Worm (Caenorhabditis elegans) whole organism, L4 larva: Measurements from ENCODE around the gene F43C11.12.
A peak's percentile ranks its signal among the peaks of the same experiment; 100 is the strongest.

ENCODE experiments used
- F26F4.8 ChIP-seq: fragments of 200-800 bp; sonication (Bioruptor generic); conservative IDR thresholded peaks from 2 replicates; pipeline ENCODE4 v1.3.6; 2022; ENCODE audit warnings: missing genetic modification characterization, missing compliant biosample characterization
- F37D6.2 ChIP-seq: sonication (generic microtip); optimal IDR thresholded peaks from 2 replicates; lab custom pipeline; 2016; ENCODE audit warnings: mild to moderate bottlenecking, missing genetic modification characterization, missing compliant biosample characterization
- Y5F2A.4 ChIP-seq: fragments of 200-800 bp; sonication (Bioruptor generic); optimal IDR thresholded peaks from 2 replicates; lab custom pipeline; 2018; ENCODE audit warnings: mild to moderate bottlenecking, missing genetic modification characterization, missing compliant biosample characterization
- ZK337.2 ChIP-seq: fragments of 200-800 bp; sonication (Bioruptor generic); IDR thresholded peaks from 2 replicates; pipeline ENCODE4 v1.3.6; 2022; ENCODE audit warnings: missing genetic modification reagents, missing genetic modification characterization, missing compliant biosample characterization
- ZK546.5 ChIP-seq, 2 experiments: sonication (generic microtip); optimal IDR thresholded peaks; 2 replicates each; lab custom pipeline; 2017; ENCODE audit warnings: missing biosample characterization in 2 of 2, missing genetic modification characterization in 2 of 2
- aha-1 ChIP-seq: fragments of 150-350 bp; peaks from one replicate; lab custom pipeline; 2014; ENCODE audit warnings: missing biosample characterization, missing genetic modification characterization
- arid-1 ChIP-seq: fragments of 200-800 bp; sonication (Bioruptor generic); conservative IDR thresholded peaks from 2 replicates; pipeline ENCODE4 v1.3.6; 2022; ENCODE audit warnings: missing genetic modification reagents, missing genetic modification characterization, missing compliant biosample characterization
- ceh-20 ChIP-seq: fragments of 200-800 bp; sonication (Bioruptor generic); IDR thresholded peaks from 2 replicates; pipeline ENCODE4 v1.3.6; 2022; ENCODE audit warnings: missing genetic modification reagents, missing genetic modification characterization, missing compliant biosample characterization
- ceh-82 ChIP-seq: sonication (generic microtip); optimal IDR thresholded peaks from 2 replicates; lab custom pipeline; 2017; ENCODE audit warnings: missing biosample characterization, missing genetic modification characterization
- ces-1 ChIP-seq: fragments of 150-350 bp; sonication (generic microtip); optimal IDR thresholded peaks from 4 replicates; lab custom pipeline; 2014; ENCODE audit warnings: missing biosample characterization, missing genetic modification reagents, missing genetic modification characterization
- daf-19 ChIP-seq: fragments of 200-800 bp; sonication (Bioruptor generic); conservative IDR thresholded peaks from 2 replicates; pipeline ENCODE4 v1.3.6; 2022; ENCODE audit warnings: missing genetic modification characterization, missing compliant biosample characterization
- egl-27 ChIP-seq: sonication (generic microtip); optimal IDR thresholded peaks from 3 replicates; lab custom pipeline; 2017; ENCODE audit warnings: missing biosample characterization, missing genetic modification reagents, missing genetic modification characterization
- fos-1 ChIP-seq: fragments of 150-350 bp; optimal IDR thresholded peaks from 2 replicates; lab custom pipeline; 2014; ENCODE audit warnings: missing biosample characterization, missing genetic modification characterization
- gei-8 ChIP-seq: fragments of 200-800 bp; sonication (Bioruptor generic); optimal IDR thresholded peaks from 2 replicates; lab custom pipeline; 2018; ENCODE audit warnings: mild to moderate bottlenecking, missing genetic modification characterization, missing compliant biosample characterization
- hlh-11 ChIP-seq: fragments of 200-800 bp; sonication (Bioruptor generic); optimal IDR thresholded peaks from 2 replicates; lab custom pipeline; 2018; ENCODE audit warnings: mild to moderate bottlenecking, missing genetic modification characterization, missing compliant biosample characterization
- hmg-1.1 ChIP-seq: fragments of 200-800 bp; sonication (Bioruptor generic); IDR thresholded peaks from 2 replicates; pipeline ENCODE4 v1.3.6; 2022; ENCODE audit warnings: missing genetic modification reagents, missing genetic modification characterization, missing compliant biosample characterization
- lin-1 ChIP-seq: fragments of 200-800 bp; sonication (Bioruptor generic); IDR thresholded peaks from 2 replicates; pipeline ENCODE4 v1.3.6; 2022; ENCODE audit warnings: missing genetic modification reagents, missing genetic modification characterization, missing compliant biosample characterization
- lir-3 ChIP-seq: sonication (generic microtip); optimal IDR thresholded peaks from 2 replicates; lab custom pipeline; 2016; ENCODE audit warnings: mild to moderate bottlenecking, missing genetic modification characterization, missing compliant biosample characterization
- lsy-2 ChIP-seq, 2 experiments: fragments of 150-350 bp in 1 of 2; sonication (generic microtip) in 1 of 2; optimal IDR thresholded peaks; 2 replicates each; lab custom pipeline; 2014 to 2017; ENCODE audit warnings: missing biosample characterization in 2 of 2, missing genetic modification characterization in 2 of 2
- madf-5 ChIP-seq, 2 experiments: fragments of 200-800 bp; sonication (Bioruptor generic); IDR thresholded peaks; 2 replicates each; pipeline ENCODE4 v1.3.6; 2022; ENCODE audit warnings: missing compliant biosample characterization in 2 of 2, missing genetic modification characterization in 2 of 2
- nhr-10 ChIP-seq: fragments of 150-350 bp; optimal IDR thresholded peaks from 2 replicates; lab custom pipeline; 2014; ENCODE audit warnings: missing biosample characterization, missing genetic modification characterization
- nhr-102 ChIP-seq: sonication (generic microtip); optimal IDR thresholded peaks from 2 replicates; lab custom pipeline; 2016; ENCODE audit warnings: mild to moderate bottlenecking, missing genetic modification characterization, moderate library complexity, missing compliant biosample characterization
- nhr-25 ChIP-seq: sonication (generic microtip); optimal IDR thresholded peaks from 2 replicates; lab custom pipeline; 2017; ENCODE audit warnings: missing genetic modification characterization, mild to moderate bottlenecking, missing compliant biosample characterization, antibody characterized with exemption, moderate library complexity, borderline replicate concordance; ENCODE audit not compliant: insufficient read depth
- nhr-28 ChIP-seq: fragments of 150-350 bp; optimal IDR thresholded peaks from 2 replicates; lab custom pipeline; 2014; ENCODE audit warnings: missing biosample characterization, missing genetic modification characterization
- nhr-42 ChIP-seq: fragments of 200-800 bp; sonication (Bioruptor generic); IDR thresholded peaks from 2 replicates; pipeline ENCODE4 v1.3.6; 2022; ENCODE audit warnings: missing genetic modification characterization, missing compliant biosample characterization
- nhr-77 ChIP-seq: fragments of 150-350 bp; optimal IDR thresholded peaks from 2 replicates; lab custom pipeline; 2014; ENCODE audit warnings: missing biosample characterization, missing genetic modification characterization
- php-3 ChIP-seq: fragments of 200-800 bp; sonication (Bioruptor generic); IDR thresholded peaks from 2 replicates; pipeline ENCODE4 v1.3.6; 2022; ENCODE audit warnings: missing genetic modification reagents, missing genetic modification characterization, missing compliant biosample characterization
- set-16 ChIP-seq: fragments of 200-800 bp; sonication (Bioruptor generic); IDR thresholded peaks from 2 replicates; pipeline ENCODE4 v1.3.6; 2022; ENCODE audit warnings: missing genetic modification reagents, missing genetic modification characterization, missing compliant biosample characterization
- snpc-1.2 ChIP-seq: fragments of 200-800 bp; sonication (Bioruptor generic); IDR thresholded peaks from 2 replicates; pipeline ENCODE4 v1.3.6; 2022; ENCODE audit warnings: missing genetic modification reagents, missing genetic modification characterization, missing compliant biosample characterization
- spr-3 ChIP-seq: fragments of 200-800 bp; sonication (Bioruptor generic); optimal IDR thresholded peaks from 2 replicates; lab custom pipeline; 2018; ENCODE audit warnings: mild to moderate bottlenecking, missing genetic modification characterization, missing compliant biosample characterization
- unc-39 ChIP-seq: sonication (generic microtip); optimal IDR thresholded peaks from 2 replicates; lab custom pipeline; 2017; ENCODE audit warnings: missing biosample characterization, missing genetic modification characterization
- unc-62 ChIP-seq, 3 experiments: fragments of 150-350 bp in 1 of 3; sonication (generic microtip); optimal IDR thresholded peaks in 2 of 3; peaks in 1 of 3; 1 replicate in 1 of 3; 2 replicates in 2 of 3; lab custom pipeline; 2014 to 2017; ENCODE audit warnings: missing biosample characterization in 3 of 3, missing genetic modification characterization in 3 of 3, missing genetic modification reagents in 3 of 3, missing genotype in 1 of 3
- zag-1 ChIP-seq: fragments of 150-350 bp; optimal IDR thresholded peaks from 2 replicates; lab custom pipeline; 2014; ENCODE audit warnings: missing biosample characterization, missing genetic modification characterization
- zfp-2 ChIP-seq: sonication (generic microtip); optimal IDR thresholded peaks from 2 replicates; lab custom pipeline; 2016; ENCODE audit warnings: mild to moderate bottlenecking, missing genetic modification characterization, missing compliant biosample characterization
- zip-11 ChIP-seq: fragments of 200-800 bp; sonication (Bioruptor generic); IDR thresholded peaks from 2 replicates; pipeline ENCODE4 v1.3.6; 2022; ENCODE audit warnings: missing genetic modification characterization, missing compliant biosample characterization

F43C11.12 gene

ce11 chrII:2411093-2411492, 44.6 kb upstream of the F43C11.12 start:
- TF ChIP-seq aha-1 (peak; percentile 82), lir-3 (tag; lab: Kevin White, UChicago) (no peak), set-16 (GFP tag; lab: Robert Waterston, UW) (peak; percentile 56; the same call in 1 of the 2 replicates), ceh-20 (GFP tag; lab: Robert Waterston, UW) (no peak), arid-1 (GFP tag; lab: Robert Waterston, UW) (no peak), madf-5 (GFP tag; IDR thresholded peaks at IDR 0.05; lab: Robert Waterston, UW) (0 out of 4 replicates have a peak, but pooled peaks of 1 of the 2 experiments have one; percentile 22), lin-1 (GFP tag; lab: Robert Waterston, UW) (no peak), unc-39 (no peak)

ce11 chrII:2403984-2404383, 37.5 kb upstream of the F43C11.12 start, which contains the start of gene F16G10.1:
Gene F16G10.1 (plus strand): TSS chrII:2404284.
- TF ChIP-seq zfp-2 (tag; lab: Kevin White, UChicago) (no peak), unc-62 (GFP tag; optimal IDR thresholded peaks at IDR 0.05 in 1 of 2; lab: Kevin White, UChicago) (peak in 1 of 2 experiments; percentile 52), unc-62 (tag; optimal IDR thresholded peaks at IDR 0.05; lab: Kevin White, UChicago) (no peak), nhr-42 (GFP tag; lab: Robert Waterston, UW) (no peak)

- TF ChIP-seq nhr-28 (peak; percentile 95), lir-3 (tag; lab: Kevin White, UChicago) (no peak), lsy-2 (tag; optimal IDR thresholded peaks at IDR 0.05; lab: Kevin White, UChicago) (no peak), ZK546.5 (tag; optimal IDR thresholded peaks at IDR 0.05; lab: Kevin White, UChicago) (no peak), egl-27 (no peak), aha-1 (peak; percentile 43)
These were observed 33.3 kb upstream of the F43C11.12 start for ce11 chrII:2399810-2400209.

ce11 chrII:2398884-2399283, 32.4 kb upstream of the F43C11.12 start, which contains the start of gene F16G10.14:
Gene F16G10.14 (minus strand): TSS chrII:2398984.
- TF ChIP-seq Y5F2A.4 (GFP tag; lab: Kevin White, UChicago) = no peak
- TF ChIP-seq nhr-10 (tag; lab: Kevin White, UChicago) = no peak
- TF ChIP-seq ceh-82 (tag; lab: Kevin White, UChicago) = no peak
- TF ChIP-seq snpc-1.2 (GFP tag; lab: Robert Waterston, UW) = no peak
- TF ChIP-seq nhr-25 (tag; lab: Kevin White, UChicago) = no peak
- TF ChIP-seq hmg-1.1 (GFP tag; lab: Robert Waterston, UW) = no peak
- no peak for TF ChIP-seq php-3 (GFP tag; lab: Robert Waterston, UW)
- no peak for TF ChIP-seq hlh-11 (tag; lab: Kevin White, UChicago)

- no peak for TF ChIP-seq lin-1 (GFP tag; lab: Robert Waterston, UW)
- no peak for TF ChIP-seq ces-1
- TF ChIP-seq ZK546.5 (tag; optimal IDR thresholded peaks at IDR 0.05; lab: Kevin White, UChicago) = no peak
- TF ChIP-seq fos-1 (tag; lab: Kevin White, UChicago) = no peak
- TF ChIP-seq snpc-1.2 (GFP tag; lab: Robert Waterston, UW) = no peak
- no peak for TF ChIP-seq nhr-77
- TF ChIP-seq F37D6.2 (tag; lab: Kevin White, UChicago) = no peak
- TF ChIP-seq gei-8 (GFP tag; lab: Kevin White, UChicago) = no peak
- TF ChIP-seq daf-19 (GFP tag; lab: Robert Waterston, UW) = no peak
- TF ChIP-seq F26F4.8 (GFP tag; lab: Robert Waterston, UW) = no peak
- TF ChIP-seq ZK337.2 (GFP tag; lab: Robert Waterston, UW) = no peak
- TF ChIP-seq nhr-102 (tag; lab: Kevin White, UChicago) = no peak
- no peak for TF ChIP-seq spr-3 (GFP tag; lab: Kevin White, UChicago)
- no peak for TF ChIP-seq unc-62 (GFP tag; optimal IDR thresholded peaks at IDR 0.05 in 1 of 2; lab: Kevin White, UChicago)
- no peak for TF ChIP-seq unc-62 (tag; optimal IDR thresholded peaks at IDR 0.05; lab: Kevin White, UChicago)
- TF ChIP-seq zip-11 = no peak
- TF ChIP-seq zag-1 (tag; lab: Kevin White, UChicago) = no peak
- TF ChIP-seq, all 104 proteins: peak for 0
These were observed 29.3 kb upstream of the F43C11.12 start, which contains the start of gene F16G10.13 for ce11 chrII:2395864-2396263. Gene F16G10.13 (minus strand): TSS chrII:2395964.
